Worm (Caenorhabditis elegans) whole organism, young adult: ENCODE data around the gene gpa-7.

ENCODE experiments used
- B0035.1 ChIP-seq: sonication (generic microtip); optimal IDR thresholded peaks from 2 replicates; lab custom pipeline; 2016; ENCODE audit warnings: missing genetic modification characterization, mild to moderate bottlenecking, missing compliant biosample characterization, missing genotype, missing genetic modification reagents
- C17E4.6 ChIP-seq: fragments of 200-800 bp; sonication (Bioruptor generic); IDR thresholded peaks from 2 replicates; pipeline ENCODE4 v1.3.6; 2022; ENCODE audit warnings: missing genetic modification reagents, missing genetic modification characterization, missing compliant biosample characterization
- D2030.7 ChIP-seq: fragments of 200-800 bp; sonication (Bioruptor generic); IDR thresholded peaks from 2 replicates; pipeline ENCODE4 v1.3.6; 2022; ENCODE audit warnings: missing genetic modification reagents, missing genetic modification characterization, missing compliant biosample characterization
- F55B11.4 ChIP-seq: sonication (generic microtip); optimal IDR thresholded peaks from 2 replicates; lab custom pipeline; 2016; ENCODE audit warnings: missing compliant biosample characterization, missing genetic modification characterization, borderline replicate concordance; ENCODE audit not compliant: insufficient read depth
- Y79H2A.3 ChIP-seq: fragments of 200-800 bp; sonication (Bioruptor generic); conservative IDR thresholded peaks from 2 replicates; pipeline ENCODE4 v1.3.6; 2022; ENCODE audit warnings: missing genetic modification reagents, missing genetic modification characterization, missing compliant biosample characterization
- ZK185.1 ChIP-seq: sonication (generic microtip); optimal IDR thresholded peaks from 2 replicates; lab custom pipeline; 2016; ENCODE audit warnings: mild to moderate bottlenecking, missing genetic modification characterization, missing compliant biosample characterization; ENCODE audit not compliant: poor library complexity, severe bottlenecking
- akir-1 ChIP-seq: fragments of 200-800 bp; sonication (Bioruptor generic); optimal IDR thresholded peaks from 2 replicates; lab custom pipeline; 2018; ENCODE audit warnings: mild to moderate bottlenecking, missing genetic modification characterization, moderate library complexity, missing compliant biosample characterization
- ama-1 ChIP-seq, 3 experiments: fragments of 150-350 bp in 1 of 3; sonication (generic microtip) in 2 of 3; optimal IDR thresholded peaks; 2 replicates each; lab custom pipeline; 2014 to 2018; ENCODE audit warnings: missing biosample characterization in 2 of 3, missing genetic modification characterization in 2 of 3, missing genetic modification reagents in 2 of 3
- athp-1 ChIP-seq: sonication (generic microtip); optimal IDR thresholded peaks from 2 replicates; lab custom pipeline; 2017; ENCODE audit warnings: mild to moderate bottlenecking, missing genetic modification characterization, missing compliant biosample characterization
- bed-1 ChIP-seq: fragments of 200-800 bp; sonication (Bioruptor generic); IDR thresholded peaks from 2 replicates; pipeline ENCODE4 v1.3.6; 2022; ENCODE audit warnings: missing genetic modification reagents, missing genetic modification characterization, missing compliant biosample characterization
- ccch-3 ChIP-seq: fragments of 200-800 bp; sonication (Bioruptor generic); optimal IDR thresholded peaks from 2 replicates; lab custom pipeline; 2018; ENCODE audit warnings: mild to moderate bottlenecking, missing genetic modification characterization, missing compliant biosample characterization
- ceh-100 ChIP-seq: fragments of 200-800 bp; sonication (Bioruptor generic); IDR thresholded peaks from 2 replicates; pipeline ENCODE4 v1.3.6; 2022; ENCODE audit warnings: missing genetic modification reagents, missing genetic modification characterization, missing compliant biosample characterization
- ceh-58 ChIP-seq: fragments of 200-800 bp; sonication (Bioruptor generic); IDR thresholded peaks from 2 replicates; pipeline ENCODE4 v1.3.6; 2022; ENCODE audit warnings: missing genetic modification characterization, missing compliant biosample characterization
- dpff-1 ChIP-seq: sonication (generic microtip); optimal IDR thresholded peaks from 2 replicates; lab custom pipeline; 2017; ENCODE audit warnings: mild to moderate bottlenecking, missing genetic modification characterization, missing compliant biosample characterization
- egrh-3 ChIP-seq: fragments of 200-800 bp; sonication (Bioruptor generic); IDR thresholded peaks from 2 replicates; pipeline ENCODE4 v1.3.6; 2022; ENCODE audit warnings: missing genetic modification reagents, missing genetic modification characterization, missing compliant biosample characterization
- hlh-26 ChIP-seq: fragments of 200-800 bp; sonication (Bioruptor generic); conservative IDR thresholded peaks from 2 replicates; pipeline ENCODE4 v1.3.6; 2022; ENCODE audit warnings: missing genetic modification reagents, missing genetic modification characterization, missing compliant biosample characterization
- madf-10 ChIP-seq: sonication (generic microtip); optimal IDR thresholded peaks from 2 replicates; lab custom pipeline; 2016; ENCODE audit warnings: mild to moderate bottlenecking, missing genetic modification characterization, missing compliant biosample characterization
- nhr-120 ChIP-seq: fragments of 200-800 bp; sonication (Bioruptor generic); IDR thresholded peaks from 2 replicates; pipeline ENCODE4 v1.3.6; 2022; ENCODE audit warnings: missing genetic modification characterization, missing compliant biosample characterization
- tbp1 ChIP-seq: fragments of 200-800 bp; sonication (Bioruptor generic); optimal IDR thresholded peaks from 2 replicates; lab custom pipeline; 2018; ENCODE audit warnings: mild to moderate bottlenecking, missing genetic modification characterization, missing compliant biosample characterization

gpa-7 gene

DNA sequence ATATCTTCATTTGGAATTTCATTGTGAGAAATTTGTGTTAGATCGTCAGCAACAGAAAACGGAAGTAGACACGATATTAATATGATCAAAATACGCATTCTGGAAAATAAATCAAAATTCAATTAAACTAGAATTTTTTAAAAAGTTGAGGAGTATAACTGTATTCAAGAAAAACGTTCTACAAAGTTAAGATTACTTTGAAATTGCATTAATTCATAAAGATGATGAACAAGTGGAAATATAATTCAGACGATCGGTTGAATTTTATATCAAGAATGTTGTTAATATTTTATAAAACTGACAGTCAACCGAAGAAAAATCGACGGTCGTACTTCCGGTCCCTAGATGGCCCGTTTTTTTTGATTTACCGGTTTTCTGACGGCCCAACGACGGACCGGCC is 49.2 kb downstream of the gpa-7 start, which contains the start of gene F01D4.8:
TSS of gene F01D4.8 (minus strand) at position 101 of the 400 bp plus-strand sequence.
- no peak for TF ChIP-seq akir-1 (GFP tag; lab: Kevin White, UChicago)
- TF ChIP-seq athp-1 = no peak
- TF ChIP-seq F55B11.4 = no peak
- no peak for TF ChIP-seq ama-1 (optimal IDR thresholded peaks at IDR 0.05; lab: Kevin White, UChicago)
- TF ChIP-seq ama-1 (GFP tag; optimal IDR thresholded peaks at IDR 0.05; lab: Kevin White, UChicago) = no peak
- TF ChIP-seq madf-10 (tag; lab: Kevin White, UChicago) = no peak
- TF ChIP-seq Y79H2A.3 (GFP tag; lab: Robert Waterston, UW) = no peak
- TF ChIP-seq bed-1 (GFP tag; lab: Robert Waterston, UW) = no peak
- TF ChIP-seq hlh-26 (GFP tag; lab: Robert Waterston, UW) = no peak
- no peak for TF ChIP-seq ccch-3 (GFP tag; lab: Kevin White, UChicago)

ce11 chrIV:10457137-10457536 is 53.3 kb downstream of the gpa-7 start, which contains the start of gene srb-17:
Gene srb-17 (minus strand): TSS chrIV:10457237.
- no peak for TF ChIP-seq egrh-3 (GFP tag; lab: Robert Waterston, UW)
- no peak for TF ChIP-seq tbp1 (GFP tag; lab: Kevin White, UChicago)
- no peak for TF ChIP-seq dpff-1 (tag; lab: Kevin White, UChicago)
- no peak for TF ChIP-seq ceh-100
- no peak for TF ChIP-seq B0035.1
- no peak for TF ChIP-seq D2030.7 (GFP tag; lab: Robert Waterston, UW)
- no peak for TF ChIP-seq ZK185.1 (tag; lab: Kevin White, UChicago)
- TF ChIP-seq ceh-58 (GFP tag; lab: Robert Waterston, UW) = no peak
- TF ChIP-seq C17E4.6 (GFP tag; lab: Robert Waterston, UW) = no peak
- no peak for TF ChIP-seq nhr-120 (GFP tag; lab: Robert Waterston, UW)
- TF ChIP-seq, all 124 proteins: peak for 0
